Fruit fly (Drosophila melanogaster) whole organism, larva: Measurements from ENCODE around the gene mrva.
A peak's percentile ranks its signal among the peaks of the same experiment; 100 is the strongest.

Experiments
- noc ChIP-seq: fragments of 200-800 bp; sonication (Bioruptor generic); optimal IDR thresholded peaks from 3 replicates; lab custom pipeline; 2019; ENCODE audit warnings: missing biosample characterization, mild to moderate bottlenecking, missing genetic modification characterization, moderate library complexity

mrva gene

dm6 chr3L:7328567-7329253, at the start of gene mrva, which contains the start of the genes CG42307 and mus312:
TSS of gene mrva (minus strand) at chr3L:7328842.
TSS of gene CG42307 (plus strand) at chr3L:7329132.
TSS of gene mus312 (plus strand) at chr3L:7329132.
- no peak for TF ChIP-seq noc (tag; lab: Kevin White, UChicago)

DNA sequence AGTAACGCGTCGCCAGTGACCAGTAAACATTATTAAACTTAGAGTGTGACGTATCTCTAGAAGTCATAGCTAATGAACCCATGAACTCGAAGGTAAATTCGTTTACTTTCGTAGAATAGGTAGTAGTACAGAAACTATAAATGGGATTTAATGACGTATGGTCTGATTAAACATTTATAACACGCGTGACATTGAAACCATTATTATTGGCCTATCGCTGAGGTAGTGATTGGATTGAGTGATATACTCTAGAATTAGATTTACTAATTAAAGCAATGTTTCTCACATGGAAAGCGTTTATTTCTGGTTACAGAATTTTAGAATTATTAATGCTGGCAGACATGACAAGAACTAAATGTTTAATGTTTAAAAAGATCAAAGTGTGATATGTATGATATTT, 48.2 kb upstream of the mrva start:
- no peak for TF ChIP-seq noc (tag; lab: Kevin White, UChicago)

DNA sequence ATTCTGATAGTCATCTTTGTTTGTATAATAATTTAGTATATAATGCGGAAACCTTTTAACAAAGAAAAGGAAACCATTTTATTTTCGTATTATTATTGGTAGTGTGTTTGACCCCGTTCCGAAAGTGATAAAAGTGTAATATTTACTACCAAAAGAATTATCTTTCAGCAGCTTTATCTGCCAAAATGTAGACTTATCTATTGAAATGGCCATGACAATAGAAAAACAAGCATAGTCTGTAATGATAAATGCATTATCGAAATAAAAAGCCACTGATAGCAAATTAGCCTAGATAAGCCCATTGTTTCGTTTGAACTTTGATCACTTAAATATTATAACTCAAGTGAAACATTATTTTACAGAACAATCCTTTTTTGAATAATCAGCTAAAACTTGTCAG, 47.5 kb upstream of the mrva start:
- no peak for TF ChIP-seq noc (tag; lab: Kevin White, UChicago)

DNA sequence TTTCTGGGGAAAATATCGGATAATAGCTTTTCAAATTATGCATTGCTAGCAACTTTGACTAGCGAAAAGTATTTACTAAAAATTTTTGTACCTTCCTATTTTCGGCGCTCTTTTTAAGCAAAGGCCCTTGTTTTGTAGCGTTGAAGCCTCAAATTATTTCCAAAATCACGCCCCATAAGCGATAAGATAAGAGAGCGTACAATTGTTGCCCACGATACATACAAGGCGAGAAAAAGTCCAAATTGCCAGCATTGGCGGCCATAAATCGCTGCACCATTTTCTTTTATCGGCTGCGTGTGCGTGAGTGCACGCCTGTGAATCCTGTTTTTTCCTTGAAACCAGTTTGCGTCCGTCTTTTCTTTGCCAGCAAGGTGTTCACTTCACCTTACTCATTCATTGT, 42.6 kb upstream of the mrva start:
- no peak for TF ChIP-seq noc (tag; lab: Kevin White, UChicago)

DNA sequence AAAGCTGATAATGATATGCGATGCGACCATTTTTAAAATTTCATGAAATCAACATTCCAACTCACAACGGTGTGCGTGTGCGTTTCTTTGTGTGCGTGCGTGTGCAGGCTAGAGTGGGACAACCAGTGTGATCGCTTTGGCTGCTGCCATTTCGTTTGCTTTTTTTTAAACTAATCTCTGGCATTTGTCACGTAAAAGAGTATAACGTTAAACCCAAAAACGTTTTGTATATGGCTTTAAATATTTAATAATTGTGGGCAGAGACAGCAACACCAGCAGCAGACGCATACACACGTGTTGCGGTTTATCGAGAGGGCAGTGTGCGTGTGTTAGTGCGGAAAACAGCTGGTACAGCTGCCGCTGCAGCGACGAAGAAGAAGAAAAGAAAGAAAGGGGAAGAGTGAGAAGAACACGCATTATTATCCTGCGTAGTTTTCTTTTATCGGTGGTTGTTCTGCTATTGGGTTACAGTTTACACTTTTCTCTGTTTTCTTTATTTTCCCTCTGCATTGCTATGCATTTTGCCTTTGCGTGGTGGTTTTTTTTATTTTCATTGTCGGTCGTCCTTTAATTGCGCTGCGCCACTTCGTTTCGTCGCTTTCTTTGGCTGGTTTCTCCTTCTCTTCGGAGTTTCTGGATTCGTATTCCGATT, 41.7 kb upstream of the mrva start:
- TF ChIP-seq noc (tag; lab: Kevin White, UChicago): peak; percentile 11

DNA sequence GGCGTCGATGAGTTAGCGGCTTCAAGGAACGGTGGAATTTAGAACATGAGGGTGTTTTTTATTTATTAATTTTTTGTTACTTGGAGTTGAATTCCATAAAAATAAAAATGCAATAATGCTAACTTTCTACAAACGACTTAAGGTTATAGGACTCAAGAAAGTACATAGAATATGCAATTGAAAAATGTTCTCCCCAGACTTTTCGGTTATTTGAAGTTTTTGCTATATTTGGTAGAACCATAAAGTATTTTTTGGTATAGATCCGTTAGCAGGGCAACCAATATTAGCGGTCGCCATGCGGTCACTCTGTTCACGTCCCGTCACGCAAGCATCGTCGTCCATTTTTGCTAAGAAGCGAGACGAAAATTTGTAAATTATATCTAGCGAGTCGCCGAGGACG, 40.9 kb upstream of the mrva start, which contains the start of gene akirin:
akirin (plus strand) TSS at position 301 of the 400 bp plus-strand sequence.
- TF ChIP-seq noc (tag; lab: Kevin White, UChicago): no peak

DNA sequence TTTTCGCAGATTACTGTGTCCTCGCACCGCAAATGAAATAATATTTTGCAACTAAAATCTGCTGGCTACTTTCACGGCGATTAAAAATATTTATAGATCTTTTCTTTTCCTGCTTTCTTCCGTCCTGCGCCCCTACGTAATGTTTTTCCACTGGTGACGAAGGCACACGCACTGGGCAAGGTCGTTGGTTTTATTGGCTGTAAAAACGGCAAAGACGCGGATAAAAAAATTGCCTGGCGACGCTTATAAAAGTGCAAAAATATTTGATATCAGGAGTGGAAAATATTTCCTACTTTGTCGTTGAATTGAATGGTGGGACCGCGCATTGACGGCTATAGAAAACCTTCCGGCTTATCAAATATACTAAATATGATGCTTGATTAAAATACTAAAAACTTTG, 40.3 kb upstream of the mrva start, which contains the start of gene Sh3beta:
Sh3beta (minus strand) TSS at position 327 of the 400 bp plus-strand sequence.
- no peak for TF ChIP-seq noc (tag; lab: Kevin White, UChicago)

DNA sequence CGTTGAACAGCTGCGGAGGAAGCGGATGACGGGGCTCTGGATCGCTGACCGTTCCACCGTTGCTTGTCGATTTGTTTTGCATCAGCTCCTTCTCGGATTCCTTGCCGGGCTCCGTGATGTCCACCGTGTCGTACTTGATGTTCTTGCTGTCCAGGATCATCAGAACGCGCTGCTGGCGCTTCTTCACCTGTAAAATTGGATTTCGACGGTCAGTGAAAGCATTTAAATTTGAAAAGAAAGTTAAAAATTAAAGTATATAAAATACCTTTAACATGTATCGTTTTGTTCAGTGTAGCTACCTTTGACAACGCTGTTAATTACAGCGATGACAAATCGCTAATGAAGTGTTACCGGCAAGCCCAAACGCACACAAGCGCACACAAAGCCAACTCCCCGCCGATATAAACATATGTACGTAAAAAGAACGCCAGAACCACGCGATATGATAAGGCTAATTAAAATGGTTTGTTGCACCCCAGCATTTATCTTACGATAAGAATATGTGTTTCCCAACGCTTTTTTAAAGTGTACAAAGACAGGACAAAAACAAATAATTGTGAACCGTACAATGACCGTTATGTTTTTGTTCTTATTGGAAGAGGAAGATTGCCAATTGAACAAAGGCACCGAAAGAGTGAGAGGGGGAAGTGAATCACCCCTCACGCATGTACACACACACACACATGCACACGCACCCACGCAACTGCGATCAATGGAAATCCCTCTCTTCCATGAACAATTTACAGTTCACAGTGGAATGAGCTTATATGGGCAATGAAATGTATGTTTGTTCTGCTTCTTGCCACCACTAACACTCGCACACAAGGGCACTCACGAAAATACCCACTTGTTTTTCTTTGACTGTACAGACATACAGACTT, 39.4 kb upstream of the mrva start:
- TF ChIP-seq noc (tag; lab: Kevin White, UChicago): no peak

dm6 chr3L:7364717-7365278, 36.2 kb upstream of the mrva start:
- no peak for TF ChIP-seq noc (tag; lab: Kevin White, UChicago)

DNA sequence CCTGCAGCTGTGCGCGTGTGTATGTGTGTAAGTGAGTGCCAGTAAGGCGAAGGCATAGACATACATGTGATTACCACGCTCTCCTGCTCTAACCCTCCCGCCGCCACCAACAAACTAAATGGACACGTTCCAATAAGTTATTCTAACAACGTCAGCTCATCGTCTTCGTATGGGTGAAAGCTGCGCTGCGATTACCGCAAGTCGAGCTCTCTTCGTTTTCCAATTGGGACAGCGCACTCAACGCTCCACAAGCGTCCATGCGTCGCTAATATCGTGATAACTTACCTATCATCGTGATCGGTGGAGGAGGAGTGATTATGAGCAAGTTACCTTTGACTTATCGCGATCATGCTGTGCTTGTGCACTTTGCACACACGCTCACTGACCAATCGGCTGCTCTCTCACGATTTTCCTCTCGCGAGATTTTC, 32.5 kb upstream of the mrva start:
- peak; percentile 6 for TF ChIP-seq noc (tag; lab: Kevin White, UChicago)

- TF ChIP-seq noc (tag; lab: Kevin White, UChicago): no peak
Measured at dm6 chr3L:7360324-7360852, 31.7 kb upstream of the mrva start, which contains the start of gene Sec63. TSS of gene Sec63 (plus strand) at chr3L:7360561.

DNA sequence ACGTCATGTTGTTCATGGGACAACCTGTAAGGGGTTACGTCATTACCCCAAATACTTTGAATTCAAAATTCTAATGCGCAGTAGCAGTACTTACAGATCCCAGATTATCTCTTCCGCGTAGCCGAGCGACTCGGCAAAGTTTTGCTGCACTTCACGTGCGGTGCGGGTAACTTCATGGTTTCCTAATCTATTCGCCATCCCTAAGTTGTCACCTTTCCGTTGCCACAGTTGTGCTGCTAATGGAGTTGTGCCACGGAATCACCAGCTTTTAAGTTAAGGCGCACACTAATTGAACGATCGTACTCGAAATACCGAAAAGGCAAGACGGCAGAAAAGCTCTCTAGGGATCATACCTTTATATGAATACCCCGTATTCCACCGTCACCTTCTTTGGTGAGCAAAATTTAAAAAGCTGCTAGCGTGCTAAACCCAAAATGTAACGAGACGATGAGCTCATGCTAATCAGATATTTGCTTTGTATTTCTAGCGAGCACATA, 31.2 kb upstream of the mrva start, which contains the start of gene pst:
pst (minus strand) TSS at position 437 of the 497 bp plus-strand sequence.
- TF ChIP-seq noc (tag; lab: Kevin White, UChicago): no peak

- TF ChIP-seq noc (tag; lab: Kevin White, UChicago): peak; percentile 10
Measured at dm6 chr3L:7356386-7357117, 27.9 kb upstream of the mrva start, which contains the start of gene CTCF. TSS of gene CTCF (minus strand) at chr3L:7356713.

- peak; percentile 45 for TF ChIP-seq noc (tag; lab: Kevin White, UChicago)
Measured at dm6 chr3L:7349311-7349710, 20.7 kb upstream of the mrva start.
